Fruit fly (Drosophila melanogaster) whole organism, larva: Measurements from ENCODE around the gene CG14630.

Experiments used
- noc ChIP-seq: fragments of 200-800 bp; sonication (Bioruptor generic); optimal IDR thresholded peaks from 3 replicates; lab custom pipeline; 2019; ENCODE audit warnings: missing biosample characterization, mild to moderate bottlenecking, missing genetic modification characterization, moderate library complexity

CG14630 gene

dm6 chrX:1052684-1053389 is 21.5 kb downstream of the CG14630 start:
- peak; percentile 50 for TF ChIP-seq noc (tag; lab: Kevin White, UChicago)

dm6 chrX:1056338-1056737 is 25.0 kb downstream of the CG14630 start:
- no peak for TF ChIP-seq noc (tag; lab: Kevin White, UChicago)

- TF ChIP-seq noc (tag; lab: Kevin White, UChicago): no peak
Measured at dm6 chrX:1063143-1063542, 31.8 kb downstream of the CG14630 start.

- TF ChIP-seq noc (tag; lab: Kevin White, UChicago): no peak
Measured at dm6 chrX:1080715-1081114, 49.4 kb downstream of the CG14630 start.

- TF ChIP-seq noc (tag; lab: Kevin White, UChicago): no peak
Measured at dm6 chrX:1082417-1082816, 51.1 kb downstream of the CG14630 start.
